Fruit fly (Drosophila melanogaster) whole organism, embryonic: Measurements from ENCODE around the gene Lcp65Ag2.

Source experiments
- Atf-2 ChIP-seq: fragments of 200-800 bp; sonication (Bioruptor generic); optimal IDR thresholded peaks from 2 replicates; lab custom pipeline; 2016; ENCODE audit warnings: missing biosample characterization, missing genetic modification characterization
- B-H2 ChIP-seq: fragments of 200-800 bp; sonication (Bioruptor generic); optimal IDR thresholded peaks from 2 replicates; lab custom pipeline; 2018; ENCODE audit warnings: missing biosample characterization, mild to moderate bottlenecking, missing genetic modification characterization
- CG10431 ChIP-seq: fragments of 200-800 bp; sonication (Bioruptor generic); optimal IDR thresholded peaks from 3 replicates; lab custom pipeline; 2018; ENCODE audit warnings: missing biosample characterization, mild to moderate bottlenecking, missing genetic modification characterization
- CG11723 ChIP-seq: fragments of 200-800 bp; sonication (Bioruptor generic); optimal IDR thresholded peaks from 2 replicates; lab custom pipeline; 2017; ENCODE audit warnings: missing biosample characterization, mild to moderate bottlenecking, missing genetic modification characterization
- CG12071 ChIP-seq: fragments of 200-800 bp; sonication (Bioruptor generic); optimal IDR thresholded peaks from 3 replicates; lab custom pipeline; 2018; ENCODE audit warnings: missing biosample characterization, mild to moderate bottlenecking, missing genetic modification characterization
- CG12299 ChIP-seq: fragments of 200-800 bp; sonication (Bioruptor generic); optimal IDR thresholded peaks from 2 replicates; lab custom pipeline; 2018; ENCODE audit warnings: missing biosample characterization, mild to moderate bottlenecking, missing genetic modification characterization
- CG13287 ChIP-seq: fragments of 200-800 bp; sonication (Bioruptor generic); IDR thresholded peaks from 2 replicates; pipeline ENCODE4 v1.3.6; 2022; ENCODE audit warnings: missing biosample characterization, missing genetic modification characterization; ENCODE audit not compliant: partially characterized antibody
- CG14441 ChIP-seq: fragments of 200-800 bp; sonication (Bioruptor generic); IDR thresholded peaks from 2 replicates; pipeline ENCODE4 v1.3.6; 2022; ENCODE audit warnings: missing biosample characterization, missing genetic modification characterization
- CG15514 ChIP-seq: fragments of 200-800 bp; sonication (Bioruptor generic); optimal IDR thresholded peaks from 3 replicates; lab custom pipeline; 2017; ENCODE audit warnings: missing biosample characterization, missing genetic modification characterization, mild to moderate bottlenecking, moderate library complexity, missing genetic modification reagents
- CG17385 ChIP-seq: fragments of 200-800 bp; sonication (Bioruptor generic); optimal IDR thresholded peaks from 3 replicates; lab custom pipeline; 2018; ENCODE audit warnings: missing biosample characterization, mild to moderate bottlenecking, missing genetic modification characterization
- CG17829 ChIP-seq: fragments of 200-800 bp; optimal IDR thresholded peaks from 2 replicates; lab custom pipeline; 2019; ENCODE audit warnings: missing biosample characterization, mild to moderate bottlenecking, missing genetic modification characterization, moderate library complexity
- CG2116 ChIP-seq: fragments of 200-800 bp; sonication (Bioruptor generic); optimal IDR thresholded peaks from 3 replicates; lab custom pipeline; 2018; ENCODE audit warnings: missing biosample characterization, mild to moderate bottlenecking, missing genetic modification characterization
- CG3838 ChIP-seq: fragments of 200-800 bp; sonication (Bioruptor generic); optimal IDR thresholded peaks from 3 replicates; lab custom pipeline; 2016; ENCODE audit warnings: missing biosample characterization, missing genetic modification characterization
- CG4404 ChIP-seq: fragments of 200-800 bp; sonication (Bioruptor generic); IDR thresholded peaks from 2 replicates; pipeline ENCODE4 v1.3.6; 2022; ENCODE audit warnings: missing biosample characterization, missing genetic modification characterization
- CG6689 ChIP-seq: fragments of 200-800 bp; sonication (Bioruptor generic); IDR thresholded peaks from 2 replicates; pipeline ENCODE4 v1.3.6; 2022; ENCODE audit warnings: missing biosample characterization, missing genetic modification characterization
- CG6854 ChIP-seq: fragments of 200-800 bp; sonication (Bioruptor generic); optimal IDR thresholded peaks from 3 replicates; lab custom pipeline; 2017; ENCODE audit warnings: missing biosample characterization, mild to moderate bottlenecking, missing genetic modification characterization
- CG7786 ChIP-seq: fragments of 200-800 bp; sonication (Bioruptor generic); optimal IDR thresholded peaks from 2 replicates; lab custom pipeline; 2016; ENCODE audit warnings: missing biosample characterization, missing genetic modification characterization
- CG7928 ChIP-seq: fragments of 200-800 bp; sonication (Bioruptor generic); optimal IDR thresholded peaks from 2 replicates; lab custom pipeline; 2017; ENCODE audit warnings: missing biosample characterization, mild to moderate bottlenecking, missing genetic modification characterization
- CG8944 ChIP-seq: fragments of 200-800 bp; sonication (Bioruptor generic); optimal IDR thresholded peaks from 3 replicates; lab custom pipeline; 2016; ENCODE audit warnings: missing biosample characterization, missing genetic modification characterization
- CG9797 ChIP-seq: fragments of 200-800 bp; sonication (Bioruptor generic); optimal IDR thresholded peaks from 3 replicates; lab custom pipeline; 2018; ENCODE audit warnings: missing biosample characterization, mild to moderate bottlenecking, missing genetic modification characterization
- Chrac-16 ChIP-seq: fragments of 200-800 bp; sonication (Bioruptor generic); optimal IDR thresholded peaks from 3 replicates; lab custom pipeline; 2016; ENCODE audit warnings: missing biosample characterization, missing genetic modification characterization
- Dip2 ChIP-seq: fragments of 200-800 bp; sonication (Bioruptor generic); IDR thresholded peaks from 2 replicates; pipeline ENCODE4 v1.3.6; 2022; ENCODE audit warnings: missing biosample characterization, missing genetic modification characterization
- Doc3 ChIP-seq: fragments of 200-800 bp; sonication (Bioruptor generic); IDR thresholded peaks from 3 replicates; pipeline ENCODE4 v1.3.6; 2022; ENCODE audit warnings: missing biosample characterization, missing genetic modification characterization; ENCODE audit not compliant: partially characterized antibody
- HLH4C ChIP-seq: fragments of 200-800 bp; sonication (Bioruptor generic); IDR thresholded peaks from 3 replicates; pipeline ENCODE4 v1.3.6; 2022; ENCODE audit warnings: missing biosample characterization, missing genetic modification characterization; ENCODE audit not compliant: partially characterized antibody
- Hr3 ChIP-seq: fragments of 200-800 bp; sonication (Bioruptor generic); optimal IDR thresholded peaks from 3 replicates; lab custom pipeline; 2016; ENCODE audit warnings: missing biosample characterization, missing genetic modification characterization
- Hsf ChIP-seq: fragments of 200-800 bp; sonication (Bioruptor generic); optimal IDR thresholded peaks from 3 replicates; lab custom pipeline; 2016; ENCODE audit warnings: missing biosample characterization, missing genetic modification characterization
- Med ChIP-seq: fragments of 200-800 bp; sonication (Bioruptor generic); peaks from one replicate; lab custom pipeline; 2016; ENCODE audit warnings: missing biosample characterization, missing genetic modification characterization, mild to moderate bottlenecking, inconsistent platforms, moderate library complexity
- Nf-YC ChIP-seq: fragments of 200-800 bp; optimal IDR thresholded peaks from 3 replicates; lab custom pipeline; 2019; ENCODE audit warnings: missing biosample characterization, mild to moderate bottlenecking, missing genetic modification characterization, moderate library complexity
- Sry-δ ChIP-seq: fragments of 200-800 bp; sonication (Bioruptor generic); optimal IDR thresholded peaks from 2 replicates; lab custom pipeline; 2016; ENCODE audit warnings: missing biosample characterization, missing genetic modification characterization
- Ssrp ChIP-seq: fragments of 200-800 bp; sonication (Bioruptor generic); optimal IDR thresholded peaks from 2 replicates; lab custom pipeline; 2018; ENCODE audit warnings: missing biosample characterization, mild to moderate bottlenecking, missing genetic modification characterization, moderate library complexity
- ac ChIP-seq: fragments of 200-800 bp; sonication (Bioruptor generic); optimal IDR thresholded peaks from 3 replicates; lab custom pipeline; 2017; ENCODE audit warnings: missing biosample characterization, mild to moderate bottlenecking, missing genetic modification characterization
- aop ChIP-seq: fragments of 200-800 bp; sonication (Bioruptor generic); IDR thresholded peaks from 2 replicates; pipeline ENCODE4 v1.3.6; 2022; ENCODE audit warnings: missing biosample characterization, missing genetic modification characterization
- bowl ChIP-seq: fragments of 200-800 bp; sonication (Bioruptor generic); IDR thresholded peaks from 2 replicates; pipeline ENCODE4 v1.3.6; 2022; ENCODE audit warnings: missing biosample characterization, missing genetic modification characterization
- cad ChIP-seq: fragments of >200 bp; optimal IDR thresholded peaks from 2 replicates; lab custom pipeline; 2017; ENCODE audit warnings: missing biosample characterization, missing genetic modification characterization
- cwo ChIP-seq: fragments of 200-800 bp; sonication (Bioruptor generic); optimal IDR thresholded peaks from 3 replicates; lab custom pipeline; 2017; ENCODE audit warnings: missing biosample characterization, missing genetic modification characterization, mild to moderate bottlenecking, moderate library complexity, missing genetic modification reagents
- dmrt99B ChIP-seq: fragments of 200-800 bp; sonication (Bioruptor generic); optimal IDR thresholded peaks from 2 replicates; lab custom pipeline; 2018; ENCODE audit warnings: missing biosample characterization, mild to moderate bottlenecking, missing genetic modification characterization, moderate library complexity
- dpn ChIP-seq, 2 experiments: fragments of 200-800 bp; sonication (Bioruptor generic); optimal IDR thresholded peaks; 3 replicates each; lab custom pipeline; 2016; ENCODE audit warnings: missing biosample characterization in 2 of 2, missing genetic modification characterization in 2 of 2
- esg ChIP-seq: fragments of 200-800 bp; sonication (Bioruptor generic); conservative IDR thresholded peaks from 2 replicates; pipeline ENCODE4 v1.3.6; 2022; ENCODE audit warnings: missing biosample characterization, missing genetic modification characterization
- fd64A ChIP-seq: fragments of 200-800 bp; sonication (Bioruptor generic); optimal IDR thresholded peaks from 3 replicates; lab custom pipeline; 2018; ENCODE audit warnings: missing biosample characterization, mild to moderate bottlenecking, missing genetic modification characterization
- gfzf ChIP-seq: fragments of 200-800 bp; sonication (Bioruptor generic); optimal IDR thresholded peaks from 2 replicates; lab custom pipeline; 2016; ENCODE audit warnings: missing biosample characterization, mild to moderate bottlenecking, missing genetic modification characterization, moderate library complexity
- grn ChIP-seq: fragments of 200-800 bp; sonication (Bioruptor generic); optimal IDR thresholded peaks from 3 replicates; lab custom pipeline; 2017; ENCODE audit warnings: missing biosample characterization, missing genetic modification characterization
- gsb ChIP-seq: fragments of 200-800 bp; sonication (Bioruptor generic); IDR thresholded peaks from 2 replicates; pipeline ENCODE4 v1.3.6; 2022; ENCODE audit warnings: missing biosample characterization, missing genetic modification characterization
- hkb ChIP-seq, 2 experiments: fragments of 200-800 bp in 1 of 2; fragments of >200 bp in 1 of 2; sonication (Bioruptor generic) in 1 of 2; IDR thresholded peaks in 1 of 2; optimal IDR thresholded peaks in 1 of 2; 2 replicates each; pipeline versions ENCODE4 v1.3.6 to Lab custom; 2017 to 2022; ENCODE audit warnings: missing biosample characterization in 1 of 2, missing genetic modification characterization in 1 of 2
- klu ChIP-seq: fragments of 200-800 bp; sonication (Bioruptor generic); IDR thresholded peaks from 2 replicates; pipeline ENCODE4 v1.3.6; 2022; ENCODE audit warnings: missing biosample characterization, missing genetic modification characterization
- mam ChIP-seq: fragments of 200-800 bp; sonication (Bioruptor generic); optimal IDR thresholded peaks from 3 replicates; lab custom pipeline; 2016; ENCODE audit warnings: missing biosample characterization, missing genetic modification characterization
- phol ChIP-seq: fragments of 200-800 bp; sonication (Bioruptor generic); optimal IDR thresholded peaks from 3 replicates; lab custom pipeline; 2018; ENCODE audit warnings: missing biosample characterization, mild to moderate bottlenecking, missing genetic modification characterization, moderate library complexity
- sna ChIP-seq: fragments of 200-800 bp; sonication (Bioruptor generic); IDR thresholded peaks from 2 replicates; pipeline ENCODE4 v1.3.6; 2022; ENCODE audit warnings: missing biosample characterization, missing genetic modification characterization; ENCODE audit not compliant: partially characterized antibody
- sr ChIP-seq: fragments of 200-800 bp; sonication (Bioruptor generic); IDR thresholded peaks from 3 replicates; pipeline ENCODE4 v1.3.6; 2022; ENCODE audit warnings: missing biosample characterization, missing genetic modification characterization
- ssp ChIP-seq: fragments of 200-800 bp; sonication (Bioruptor generic); IDR thresholded peaks from 2 replicates; pipeline ENCODE4 v1.3.6; 2022; ENCODE audit warnings: missing biosample characterization, missing genetic modification characterization
- stwl ChIP-seq: fragments of 200-800 bp; sonication (Bioruptor generic); optimal IDR thresholded peaks from 3 replicates; lab custom pipeline; 2018; ENCODE audit warnings: missing biosample characterization, mild to moderate bottlenecking, missing genetic modification characterization, moderate library complexity
- tgo ChIP-seq: fragments of 200-800 bp; sonication (Bioruptor generic); IDR thresholded peaks from 3 replicates; pipeline ENCODE4 v1.3.6; 2022; ENCODE audit warnings: missing biosample characterization, missing genetic modification characterization

Lcp65Ag2 gene

dm6 chr3L:6173826-6174255 lies 40.4 kb upstream of the Lcp65Ag2 start, which contains the start of the genes fmt and CG7376 (continued):
- TF ChIP-seq bowl (GFP tag; lab: Robert Waterston, UW): no peak
- TF ChIP-seq Med (GFP tag; lab: Kevin White, UChicago): no peak
- peak; percentile 93 for TF ChIP-seq ssp (GFP tag; lab: Robert Waterston, UW)
- TF ChIP-seq Ssrp (tag; lab: Kevin White, UChicago): peak; percentile 15
- TF ChIP-seq Hsf (GFP tag; lab: Kevin White, UChicago): peak; percentile 20
- no peak for TF ChIP-seq CG6689 (GFP tag; lab: Robert Waterston, UW)
- no peak for TF ChIP-seq Dip2 (GFP tag; lab: Robert Waterston, UW)
- peak; percentile 75 for TF ChIP-seq sna
- TF ChIP-seq mam: peak; percentile 3
- TF ChIP-seq stwl: peak; percentile 86
- TF ChIP-seq CG17385 (GFP tag; lab: Kevin White, UChicago): no peak
- peak; percentile 16 for TF ChIP-seq CG9797 (GFP tag; lab: Kevin White, UChicago)
- TF ChIP-seq grn (GFP tag; lab: Kevin White, UChicago): no peak
- TF ChIP-seq CG10431 (GFP tag; lab: Kevin White, UChicago): no peak
- no peak for TF ChIP-seq dmrt99B
- TF ChIP-seq CG3838: no peak
- no peak for TF ChIP-seq CG14441 (GFP tag; lab: Robert Waterston, UW)
- TF ChIP-seq CG2116 (GFP tag; lab: Kevin White, UChicago): peak; percentile 93
- peak; percentile 70 for TF ChIP-seq CG13287 (GFP tag; lab: Robert Waterston, UW)
- no peak for TF ChIP-seq sr (GFP tag; lab: Robert Waterston, UW)
- no peak for TF ChIP-seq CG12299 (tag; lab: Kevin White, UChicago)
- 0 out of 3 replicates have a peak, but pooled peaks have one; percentile 47 for TF ChIP-seq Doc3 (GFP tag; lab: Robert Waterston, UW)
- no peak for TF ChIP-seq aop
- TF ChIP-seq CG17829 (tag; lab: Kevin White, UChicago): peak; percentile 69
- TF ChIP-seq Sry-δ (GFP tag; lab: Kevin White, UChicago): peak; percentile 76
- TF ChIP-seq ac (GFP tag; lab: Kevin White, UChicago): no peak
- TF ChIP-seq tgo (GFP tag; lab: Robert Waterston, UW): no peak
- no peak for TF ChIP-seq Atf-2
- TF ChIP-seq phol (tag; lab: Kevin White, UChicago): peak; percentile 68
- TF ChIP-seq CG8944 (GFP tag; lab: Kevin White, UChicago): no peak
- peak; percentile 4 for TF ChIP-seq Chrac-16 (GFP tag; lab: Kevin White, UChicago)
- no peak for TF ChIP-seq fd64A (GFP tag; lab: Kevin White, UChicago)
- TF ChIP-seq CG7928 (GFP tag; lab: Kevin White, UChicago): no peak
- TF ChIP-seq Nf-YC (tag; lab: Kevin White, UChicago): no peak
- TF ChIP-seq CG4404: no peak
- TF ChIP-seq Hr3 (GFP tag; lab: Kevin White, UChicago): peak; percentile 39
- TF ChIP-seq cad: no peak
- TF ChIP-seq cwo (GFP tag; lab: Kevin White, UChicago): no peak
- no peak for TF ChIP-seq CG12071
- TF ChIP-seq CG6854 (GFP tag; lab: Kevin White, UChicago): no peak
- no peak for TF ChIP-seq klu (GFP tag; lab: Robert Waterston, UW)
- peak; percentile 95 for TF ChIP-seq HLH4C (GFP tag; lab: Robert Waterston, UW)
- TF ChIP-seq hkb (optimal IDR thresholded peaks at IDR 0.05; lab: Kevin White, UChicago): peak; percentile 37
- no peak for TF ChIP-seq hkb (GFP tag; IDR thresholded peaks at IDR 0.05; lab: Robert Waterston, UW)
- no peak for TF ChIP-seq gfzf (GFP tag; lab: Kevin White, UChicago)
- TF ChIP-seq dpn (GFP tag; optimal IDR thresholded peaks at IDR 0.05; lab: Kevin White, UChicago): peak in 1 of 2 experiments; percentile 42
- no peak; the same call in 1 of the 2 replicates for TF ChIP-seq esg (GFP tag; lab: Robert Waterston, UW)
- TF ChIP-seq CG11723 (GFP tag; lab: Kevin White, UChicago): no peak
- TF ChIP-seq CG7786 (GFP tag; lab: Kevin White, UChicago): no peak
- TF ChIP-seq B-H2: peak; percentile 43
- TF ChIP-seq gsb (GFP tag; lab: Robert Waterston, UW): no peak
- no peak for TF ChIP-seq CG15514
